Fruit fly (Drosophila melanogaster) whole organism, embryonic: ENCODE data around the gene CG8372.

Experiments used
- Adf1 ChIP-seq: fragments of 200-800 bp; sonication (Bioruptor generic); IDR thresholded peaks from 2 replicates; pipeline ENCODE4 v1.3.6; 2022; ENCODE audit warnings: missing biosample characterization, missing genetic modification characterization
- C15 ChIP-seq: fragments of 200-800 bp; sonication (Bioruptor generic); IDR thresholded peaks from 3 replicates; pipeline ENCODE4 v1.3.6; 2022; ENCODE audit warnings: missing biosample characterization, missing genetic modification characterization
- CG11560 ChIP-seq: fragments of 200-800 bp; sonication (Bioruptor generic); IDR thresholded peaks from 3 replicates; pipeline ENCODE4 v1.3.6; 2022; ENCODE audit warnings: missing biosample characterization, missing genetic modification characterization
- CG12155 ChIP-seq: fragments of 200-800 bp; sonication (Bioruptor generic); optimal IDR thresholded peaks from 3 replicates; lab custom pipeline; 2016; ENCODE audit warnings: missing biosample characterization, missing genetic modification characterization
- CG12219 ChIP-seq: fragments of 200-800 bp; sonication (Bioruptor generic); optimal IDR thresholded peaks from 3 replicates; lab custom pipeline; 2018; ENCODE audit warnings: missing biosample characterization, mild to moderate bottlenecking, missing genetic modification characterization
- CG12942 ChIP-seq: fragments of 200-800 bp; sonication (Bioruptor generic); optimal IDR thresholded peaks from 3 replicates; lab custom pipeline; 2016; ENCODE audit warnings: missing biosample characterization, missing genetic modification characterization
- CG13287 ChIP-seq: fragments of 200-800 bp; sonication (Bioruptor generic); IDR thresholded peaks from 2 replicates; pipeline ENCODE4 v1.3.6; 2022; ENCODE audit warnings: missing biosample characterization, missing genetic modification characterization; ENCODE audit not compliant: partially characterized antibody
- CG15073 ChIP-seq: fragments of 200-800 bp; sonication (Bioruptor generic); optimal IDR thresholded peaks from 2 replicates; lab custom pipeline; 2016; ENCODE audit warnings: missing biosample characterization, missing genetic modification characterization
- CG15601 ChIP-seq: fragments of 200-800 bp; sonication (Bioruptor generic); optimal IDR thresholded peaks from 3 replicates; lab custom pipeline; 2019; ENCODE audit warnings: missing biosample characterization, mild to moderate bottlenecking, missing genetic modification characterization, moderate library complexity
- CG16863 ChIP-seq: fragments of 200-800 bp; sonication (Bioruptor generic); optimal IDR thresholded peaks from 3 replicates; lab custom pipeline; 2016; ENCODE audit warnings: missing biosample characterization, missing genetic modification characterization
- CG31224 ChIP-seq: fragments of 200-800 bp; sonication (Bioruptor generic); IDR thresholded peaks from 2 replicates; pipeline ENCODE4 v1.3.6; 2022; ENCODE audit warnings: missing biosample characterization, missing genetic modification characterization
- CG31441 ChIP-seq: fragments of 200-800 bp; sonication (Bioruptor generic); IDR thresholded peaks from 2 replicates; pipeline ENCODE4 v1.3.6; 2022; ENCODE audit warnings: missing biosample characterization, missing genetic modification characterization
- CG3838 ChIP-seq: fragments of 200-800 bp; sonication (Bioruptor generic); optimal IDR thresholded peaks from 3 replicates; lab custom pipeline; 2016; ENCODE audit warnings: missing biosample characterization, missing genetic modification characterization
- CG4424 ChIP-seq: fragments of 200-800 bp; sonication (Bioruptor generic); optimal IDR thresholded peaks from 3 replicates; lab custom pipeline; 2016; ENCODE audit warnings: missing biosample characterization, missing genetic modification characterization
- CG4707 ChIP-seq: fragments of 200-800 bp; sonication (Bioruptor generic); optimal IDR thresholded peaks from 2 replicates; lab custom pipeline; 2018; ENCODE audit warnings: missing biosample characterization, mild to moderate bottlenecking, missing genetic modification characterization, moderate library complexity
- CG5180 ChIP-seq: fragments of 200-800 bp; sonication (Bioruptor generic); optimal IDR thresholded peaks from 3 replicates; lab custom pipeline; 2017; ENCODE audit warnings: missing biosample characterization, missing genetic modification characterization, mild to moderate bottlenecking, moderate library complexity, missing genetic modification reagents
- CG9817 ChIP-seq: fragments of 200-800 bp; sonication (Bioruptor generic); optimal IDR thresholded peaks from 2 replicates; lab custom pipeline; 2018; ENCODE audit warnings: missing biosample characterization, mild to moderate bottlenecking, missing genetic modification characterization, moderate library complexity
- Chrac-16 ChIP-seq: fragments of 200-800 bp; sonication (Bioruptor generic); optimal IDR thresholded peaks from 3 replicates; lab custom pipeline; 2016; ENCODE audit warnings: missing biosample characterization, missing genetic modification characterization
- Dll ChIP-seq: fragments of 200-800 bp; sonication (Bioruptor generic); IDR thresholded peaks from 4 replicates; pipeline ENCODE4 v1.3.6; 2022; ENCODE audit warnings: missing biosample characterization, missing genetic modification characterization; ENCODE audit not compliant: partially characterized antibody
- H15 ChIP-seq: fragments of 200-800 bp; sonication (Bioruptor generic); IDR thresholded peaks from 3 replicates; pipeline ENCODE4 v1.3.6; 2022; ENCODE audit warnings: missing biosample characterization, missing genetic modification characterization
- Hmx ChIP-seq: fragments of 200-800 bp; sonication (Bioruptor generic); optimal IDR thresholded peaks from 2 replicates; lab custom pipeline; 2016; ENCODE audit warnings: missing biosample characterization, missing genetic modification characterization
- Hr78 ChIP-seq, 2 experiments: fragments of 200-800 bp in 1 of 2; fragments of >200 bp in 1 of 2; sonication (Bioruptor generic) in 1 of 2; optimal IDR thresholded peaks; 2 replicates each; lab custom pipeline; 2017 to 2019; ENCODE audit warnings: missing biosample characterization in 2 of 2, missing genetic modification characterization in 2 of 2, mild to moderate bottlenecking in 1 of 2, moderate library complexity in 1 of 2
- NFAT ChIP-seq: fragments of 200-800 bp; sonication (Bioruptor generic); IDR thresholded peaks from 2 replicates; pipeline ENCODE4 v1.3.6; 2022; ENCODE audit warnings: missing biosample characterization, missing genetic modification characterization
- Opbp ChIP-seq: fragments of 200-800 bp; sonication (Bioruptor generic); IDR thresholded peaks from 3 replicates; pipeline ENCODE4 v1.3.6; 2022; ENCODE audit warnings: missing biosample characterization, missing genetic modification characterization; ENCODE audit not compliant: partially characterized antibody
- Ravus ChIP-seq: fragments of 200-800 bp; sonication (Bioruptor generic); IDR thresholded peaks from 2 replicates; pipeline ENCODE4 v1.3.6; 2022; ENCODE audit warnings: missing biosample characterization, missing genetic modification characterization
- Spps ChIP-seq: fragments of 200-800 bp; sonication (Bioruptor generic); optimal IDR thresholded peaks from 2 replicates; lab custom pipeline; 2018; ENCODE audit warnings: missing biosample characterization, mild to moderate bottlenecking, missing genetic modification characterization
- TFAM ChIP-seq: fragments of 200-800 bp; sonication (Bioruptor generic); optimal IDR thresholded peaks from 2 replicates; lab custom pipeline; 2017; ENCODE audit warnings: missing biosample characterization, missing genetic modification characterization, inconsistent platforms
- Taf1 ChIP-seq: fragments of 200-800 bp; sonication (Bioruptor generic); IDR thresholded peaks from 2 replicates; pipeline ENCODE4 v1.3.6; 2022; ENCODE audit warnings: missing biosample characterization, missing genetic modification characterization
- ab ChIP-seq: fragments of 200-800 bp; sonication (Bioruptor generic); optimal IDR thresholded peaks from 2 replicates; lab custom pipeline; 2016; ENCODE audit warnings: missing biosample characterization, missing genetic modification characterization
- ac ChIP-seq: fragments of 200-800 bp; sonication (Bioruptor generic); optimal IDR thresholded peaks from 3 replicates; lab custom pipeline; 2017; ENCODE audit warnings: missing biosample characterization, mild to moderate bottlenecking, missing genetic modification characterization
- br ChIP-seq: fragments of >200 bp; optimal IDR thresholded peaks from 2 replicates; lab custom pipeline; 2017
- bsh ChIP-seq, 2 experiments: fragments of 200-800 bp; sonication (Bioruptor generic); optimal IDR thresholded peaks; 2 replicates each; lab custom pipeline; 2017 to 2018; ENCODE audit warnings: mild to moderate bottlenecking in 2 of 2, missing biosample characterization in 2 of 2, missing genetic modification characterization in 2 of 2, moderate library complexity in 1 of 2
- cas ChIP-seq: fragments of 200-800 bp; sonication (Bioruptor generic); IDR thresholded peaks from 2 replicates; pipeline ENCODE4 v1.3.6; 2022; ENCODE audit warnings: missing biosample characterization, missing genetic modification characterization
- cg ChIP-seq: fragments of 200-800 bp; sonication (Bioruptor generic); optimal IDR thresholded peaks from 3 replicates; lab custom pipeline; 2019; ENCODE audit warnings: missing biosample characterization, mild to moderate bottlenecking, missing genetic modification characterization, moderate library complexity
- crc ChIP-seq: fragments of 200-800 bp; sonication (Bioruptor generic); optimal IDR thresholded peaks from 2 replicates; lab custom pipeline; 2016; ENCODE audit warnings: missing biosample characterization, missing genetic modification characterization
- cwo ChIP-seq: fragments of 200-800 bp; sonication (Bioruptor generic); optimal IDR thresholded peaks from 3 replicates; lab custom pipeline; 2017; ENCODE audit warnings: missing biosample characterization, missing genetic modification characterization, mild to moderate bottlenecking, moderate library complexity, missing genetic modification reagents
- dpn ChIP-seq, 2 experiments: fragments of 200-800 bp; sonication (Bioruptor generic); optimal IDR thresholded peaks; 3 replicates each; lab custom pipeline; 2016; ENCODE audit warnings: missing biosample characterization in 2 of 2, missing genetic modification characterization in 2 of 2
- gce ChIP-seq: fragments of 200-800 bp; sonication (Bioruptor generic); IDR thresholded peaks from 3 replicates; pipeline ENCODE4 v1.3.6; 2022; ENCODE audit warnings: missing biosample characterization, missing genetic modification characterization
- gem ChIP-seq: fragments of 200-800 bp; sonication (Bioruptor generic); optimal IDR thresholded peaks from 2 replicates; lab custom pipeline; 2019; ENCODE audit warnings: missing biosample characterization, mild to moderate bottlenecking, missing genetic modification characterization, moderate library complexity
- h ChIP-seq: fragments of >200 bp; optimal IDR thresholded peaks from 2 replicates; lab custom pipeline; 2017
- her ChIP-seq: fragments of 200-800 bp; sonication (Bioruptor generic); optimal IDR thresholded peaks from 2 replicates; lab custom pipeline; 2016; ENCODE audit warnings: missing biosample characterization, missing genetic modification characterization
- insv ChIP-seq, 2 experiments: fragments of 200-800 bp; sonication (Bioruptor generic); optimal IDR thresholded peaks; 3 replicates each; lab custom pipeline; 2016 to 2018; ENCODE audit warnings: missing biosample characterization in 2 of 2, missing genetic modification characterization in 2 of 2
- kay ChIP-seq: fragments of 200-800 bp; sonication (Bioruptor generic); optimal IDR thresholded peaks from 2 replicates; lab custom pipeline; 2016; ENCODE audit warnings: missing biosample characterization, missing genetic modification characterization
- nau ChIP-seq: fragments of 200-800 bp; sonication (Bioruptor generic); optimal IDR thresholded peaks from 3 replicates; lab custom pipeline; 2017; ENCODE audit warnings: missing biosample characterization, mild to moderate bottlenecking, missing genetic modification characterization, missing genetic modification reagents
- nerfin-1 ChIP-seq: fragments of 200-800 bp; sonication (Bioruptor generic); optimal IDR thresholded peaks from 3 replicates; lab custom pipeline; 2019; ENCODE audit warnings: missing biosample characterization, mild to moderate bottlenecking, missing genetic modification characterization, moderate library complexity
- nerfin-2 ChIP-seq: fragments of 200-800 bp; sonication (Bioruptor generic); IDR thresholded peaks from 2 replicates; pipeline ENCODE4 v1.3.6; 2022; ENCODE audit warnings: missing biosample characterization, missing genetic modification characterization; ENCODE audit not compliant: partially characterized antibody
- nom ChIP-seq: fragments of 200-800 bp; sonication (Bioruptor generic); optimal IDR thresholded peaks from 2 replicates; lab custom pipeline; 2017; ENCODE audit warnings: missing biosample characterization, missing genetic modification characterization, mild to moderate bottlenecking, moderate library complexity, missing genetic modification reagents
- otp ChIP-seq: fragments of 200-800 bp; sonication (Bioruptor generic); IDR thresholded peaks from 3 replicates; pipeline ENCODE4, ENCODE4 v1.3.6; 2022; ENCODE audit warnings: missing biosample characterization, missing genetic modification characterization
- tll ChIP-seq, 2 experiments: fragments of 200-800 bp in 1 of 2; fragments of >200 bp in 1 of 2; sonication (Bioruptor generic) in 1 of 2; optimal IDR thresholded peaks; 2 replicates each; lab custom pipeline; 2017 to 2019; ENCODE audit warnings: missing biosample characterization in 2 of 2, missing genetic modification characterization in 2 of 2, mild to moderate bottlenecking in 1 of 2, moderate library complexity in 1 of 2
- unc-4 ChIP-seq: fragments of 200-800 bp; sonication (Bioruptor generic); IDR thresholded peaks from 2 replicates; pipeline ENCODE4 v1.3.6; 2022; ENCODE audit warnings: missing biosample characterization, missing genetic modification characterization; ENCODE audit not compliant: partially characterized antibody

The CG8372 gene

DNA sequence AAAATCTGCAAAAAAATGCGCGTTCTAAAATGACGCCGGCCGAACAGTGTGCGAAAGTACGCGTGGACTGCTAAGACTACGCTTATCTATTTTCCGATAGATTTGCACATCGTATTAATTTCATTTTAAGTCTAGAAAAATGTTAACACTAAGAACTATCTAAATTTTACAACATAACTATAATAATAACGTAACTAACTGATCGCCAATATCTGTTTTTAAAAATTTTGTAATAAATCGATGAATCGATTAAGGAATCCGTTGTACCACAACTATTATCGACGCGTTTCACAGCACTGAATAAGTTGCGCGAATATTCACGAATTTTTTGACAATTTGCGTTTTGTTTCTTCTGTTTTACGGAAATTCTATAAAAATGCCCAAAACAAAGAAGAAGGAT is 1.6 kb downstream of the CG8372 start, which contains the start of gene Ssb-c31a (continued):
- TF ChIP-seq cas (GFP tag; lab: Robert Waterston, UW) (no peak), nom (peak; percentile 35), crc (no peak), C15 (no peak), CG12942 (GFP tag; lab: Kevin White, UChicago) (peak; percentile 45), CG31224 (peak; percentile 25; the same call in 1 of the 2 replicates), cg (GFP tag; lab: Kevin White, UChicago) (peak; percentile 9), gce (no peak), otp (GFP tag; lab: Robert Waterston, UW) (no peak), insv (GFP tag; optimal IDR thresholded peaks at IDR 0.05; lab: Kevin White, UChicago) (peak in 1 of 2 experiments; percentile 34), CG15601 (tag; lab: Kevin White, UChicago) (peak; percentile 46), dpn (GFP tag; optimal IDR thresholded peaks at IDR 0.05; lab: Kevin White, UChicago) (peak; percentile 48 to 57), Hr78 (GFP tag; optimal IDR thresholded peaks at IDR 0.05; lab: Kevin White, UChicago) (no peak), Adf1 (peak; percentile 15; the same call in 1 of the 2 replicates), cwo (GFP tag; lab: Kevin White, UChicago) (peak; percentile 20), nerfin-1 (tag; lab: Kevin White, UChicago) (peak; percentile 47), CG4424 (GFP tag; lab: Kevin White, UChicago) (peak; percentile 39), tll (GFP tag; optimal IDR thresholded peaks at IDR 0.05; lab: Kevin White, UChicago) (peak in 1 of 2 experiments; percentile 21), CG3838 (GFP tag; lab: Kevin White, UChicago) (no peak), CG4707 (GFP tag; lab: Kevin White, UChicago) (no peak), nau (GFP tag; lab: Kevin White, UChicago) (peak; percentile 0), CG11560 (tag; lab: Robert Waterston, UW) (no peak), Opbp (GFP tag; lab: Robert Waterston, UW) (peak; percentile 40; the same call in 1 of the 3 replicates), CG9817 (tag; lab: Kevin White, UChicago) (peak; percentile 48), ac (GFP tag; lab: Kevin White, UChicago) (no peak), Taf1 (GFP tag; lab: Robert Waterston, UW) (no peak), h (lab: Kevin White, UChicago) (no peak), Spps (peak; percentile 13), gem (peak; percentile 57), CG5180 (no peak), NFAT (no peak), Chrac-16 (peak; percentile 62), Hmx (peak; percentile 33), her (peak; percentile 5), nerfin-2 (GFP tag; lab: Robert Waterston, UW) (no peak), Ravus (GFP tag; lab: Robert Waterston, UW) (no peak), H15 (no peak), TFAM (GFP tag; lab: Kevin White, UChicago) (no peak), Dll (peak; percentile 89), CG12219 (GFP tag; lab: Kevin White, UChicago) (no peak), CG13287 (GFP tag; lab: Robert Waterston, UW) (peak; percentile 88), CG15073 (GFP tag; lab: Kevin White, UChicago) (no peak), CG16863 (GFP tag; lab: Kevin White, UChicago) (peak; percentile 19), CG12155 (peak; percentile 56), kay (no peak), br (lab: Kevin White, UChicago) (no peak), ab (GFP tag; lab: Kevin White, UChicago) (no peak), bsh (GFP tag; optimal IDR thresholded peaks at IDR 0.05; lab: Kevin White, UChicago) (peak in 1 of 2 experiments; percentile 45), unc-4 (peak; percentile 80), CG31441 (GFP tag; lab: Robert Waterston, UW) (0 out of 2 replicates have a peak, but pooled peaks have one; percentile 32)
